Worm (Caenorhabditis elegans) whole organism, mixed stage, embryonic: ENCODE measurements around the gene stdh-1.

Source experiments
- lin-13 ChIP-seq: fragments of 150-350 bp; optimal IDR thresholded peaks from 2 replicates; lab custom pipeline; 2014; ENCODE audit warnings: missing biosample characterization, missing genetic modification characterization
- lin-32 ChIP-seq: fragments of 200-800 bp; sonication (Bioruptor generic); optimal IDR thresholded peaks from 2 replicates; lab custom pipeline; 2018; ENCODE audit warnings: mild to moderate bottlenecking, missing genetic modification characterization, missing compliant biosample characterization
- snpc-4 ChIP-seq: fragments of 150-350 bp; optimal IDR thresholded peaks from 2 replicates; lab custom pipeline; 2014; ENCODE audit warnings: missing biosample characterization, missing genetic modification characterization
- ztf-11 ChIP-seq: fragments of 150-350 bp; optimal IDR thresholded peaks from 2 replicates; lab custom pipeline; 2014; ENCODE audit warnings: missing biosample characterization, missing genetic modification characterization

DNA sequence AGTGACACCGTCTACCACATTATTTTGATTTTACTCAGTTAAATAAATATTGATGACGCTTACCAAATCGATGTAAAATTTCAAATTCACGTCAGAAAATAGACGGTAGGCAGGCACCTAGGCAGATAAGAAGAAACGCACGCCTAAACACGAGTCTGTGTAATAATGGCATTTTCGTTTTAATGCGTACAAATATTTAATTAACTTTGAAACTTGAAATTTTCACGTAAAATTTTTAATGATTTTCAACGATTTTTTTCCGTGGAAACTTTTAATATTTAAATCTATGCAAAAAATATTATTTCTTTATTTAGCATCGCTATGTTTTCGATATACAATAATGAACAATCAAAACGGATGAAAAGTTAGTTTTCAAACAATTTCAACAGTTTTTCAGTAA is 24.9 kb downstream of the stdh-1 start, which contains the start of gene C06B3.16:
- TF ChIP-seq snpc-4 (tag; lab: Kevin White, UChicago): no peak
- no peak for TF ChIP-seq ztf-11 (tag; lab: Kevin White, UChicago)
- no peak for TF ChIP-seq lin-13 (tag; lab: Kevin White, UChicago)
- no peak for TF ChIP-seq lin-32
